Fruit fly (Drosophila melanogaster) whole organism, embryonic: ENCODE data around the gene CG34267.

Experiments used
- Atf-2 ChIP-seq: fragments of 200-800 bp; sonication (Bioruptor generic); optimal IDR thresholded peaks from 2 replicates; lab custom pipeline; 2016; ENCODE audit warnings: missing biosample characterization, missing genetic modification characterization
- CG10431 ChIP-seq: fragments of 200-800 bp; sonication (Bioruptor generic); optimal IDR thresholded peaks from 3 replicates; lab custom pipeline; 2018; ENCODE audit warnings: missing biosample characterization, mild to moderate bottlenecking, missing genetic modification characterization
- CG10654 ChIP-seq: fragments of 200-800 bp; sonication (Bioruptor generic); optimal IDR thresholded peaks from 2 replicates; lab custom pipeline; 2016; ENCODE audit warnings: missing biosample characterization, missing genetic modification characterization
- CG12071 ChIP-seq: fragments of 200-800 bp; sonication (Bioruptor generic); optimal IDR thresholded peaks from 3 replicates; lab custom pipeline; 2018; ENCODE audit warnings: missing biosample characterization, mild to moderate bottlenecking, missing genetic modification characterization
- CG13894 ChIP-seq: fragments of 200-800 bp; sonication (Bioruptor generic); optimal IDR thresholded peaks from 3 replicates; lab custom pipeline; 2018; ENCODE audit warnings: missing biosample characterization, mild to moderate bottlenecking, missing genetic modification characterization, moderate library complexity
- CG14050 ChIP-seq: fragments of 200-800 bp; sonication (Bioruptor generic); IDR thresholded peaks from 3 replicates; pipeline ENCODE4 v1.3.6; 2022; ENCODE audit warnings: missing biosample characterization, missing genetic modification characterization
- CG18262 ChIP-seq: fragments of 200-800 bp; optimal IDR thresholded peaks from 3 replicates; lab custom pipeline; 2019; ENCODE audit warnings: missing biosample characterization, mild to moderate bottlenecking, missing genetic modification characterization, moderate library complexity
- CG30403 ChIP-seq: fragments of 200-800 bp; sonication (Bioruptor generic); optimal IDR thresholded peaks from 3 replicates; lab custom pipeline; 2016; ENCODE audit warnings: missing biosample characterization, missing genetic modification characterization
- CG9437 ChIP-seq: fragments of 200-800 bp; sonication (Bioruptor generic); optimal IDR thresholded peaks from 2 replicates; lab custom pipeline; 2018; ENCODE audit warnings: missing biosample characterization, mild to moderate bottlenecking, missing genetic modification characterization
- CG9817 ChIP-seq: fragments of 200-800 bp; sonication (Bioruptor generic); optimal IDR thresholded peaks from 2 replicates; lab custom pipeline; 2018; ENCODE audit warnings: missing biosample characterization, mild to moderate bottlenecking, missing genetic modification characterization, moderate library complexity
- CHES-1-like ChIP-seq: fragments of 200-800 bp; sonication (Bioruptor generic); optimal IDR thresholded peaks from 2 replicates; lab custom pipeline; 2016; ENCODE audit warnings: missing biosample characterization, missing genetic modification characterization
- GATAe ChIP-seq: fragments of 200-800 bp; sonication (Bioruptor generic); conservative IDR thresholded peaks from 2 replicates; pipeline ENCODE4 v1.3.6; 2022; ENCODE audit warnings: missing biosample characterization, missing genetic modification characterization
- Hand ChIP-seq: fragments of 200-800 bp; sonication (Bioruptor generic); optimal IDR thresholded peaks from 2 replicates; lab custom pipeline; 2017; ENCODE audit warnings: mild to moderate bottlenecking, missing biosample characterization, missing genetic modification reagents, missing genetic modification characterization
- Nf-YC ChIP-seq: fragments of 200-800 bp; optimal IDR thresholded peaks from 3 replicates; lab custom pipeline; 2019; ENCODE audit warnings: missing biosample characterization, mild to moderate bottlenecking, missing genetic modification characterization, moderate library complexity
- Pdp1 ChIP-seq, 2 experiments: fragments of 200-800 bp; sonication (Bioruptor generic); optimal IDR thresholded peaks; 3 replicates each; lab custom pipeline; 2016; ENCODE audit warnings: missing biosample characterization in 2 of 2, missing genetic modification characterization in 2 of 2, mild to moderate bottlenecking in 1 of 2, moderate library complexity in 1 of 2
- Ssrp ChIP-seq: fragments of 200-800 bp; sonication (Bioruptor generic); optimal IDR thresholded peaks from 2 replicates; lab custom pipeline; 2018; ENCODE audit warnings: missing biosample characterization, mild to moderate bottlenecking, missing genetic modification characterization, moderate library complexity
- ab ChIP-seq: fragments of 200-800 bp; sonication (Bioruptor generic); optimal IDR thresholded peaks from 2 replicates; lab custom pipeline; 2016; ENCODE audit warnings: missing biosample characterization, missing genetic modification characterization
- abd-A ChIP-seq: fragments of 200-800 bp; sonication (Bioruptor generic); optimal IDR thresholded peaks from 3 replicates; lab custom pipeline; 2019; ENCODE audit warnings: missing biosample characterization, mild to moderate bottlenecking, missing genetic modification characterization, moderate library complexity
- al ChIP-seq: fragments of 200-800 bp; sonication (Bioruptor generic); IDR thresholded peaks from 2 replicates; pipeline ENCODE4 v1.3.6; 2022; ENCODE audit warnings: missing biosample characterization, missing genetic modification characterization
- ase ChIP-seq: fragments of 200-800 bp; sonication (Bioruptor generic); IDR thresholded peaks from 3 replicates; pipeline ENCODE4 v1.3.6; 2022; ENCODE audit warnings: missing biosample characterization, missing genetic modification characterization
- br ChIP-seq: fragments of >200 bp; optimal IDR thresholded peaks from 2 replicates; lab custom pipeline; 2017
- chinmo ChIP-seq: fragments of 200-800 bp; sonication (Bioruptor generic); IDR thresholded peaks from 4 replicates; pipeline ENCODE4 v1.3.6; 2022; ENCODE audit warnings: missing biosample characterization, missing genetic modification characterization; ENCODE audit not compliant: partially characterized antibody
- exex ChIP-seq: fragments of 200-800 bp; sonication (Bioruptor generic); optimal IDR thresholded peaks from 4 replicates; lab custom pipeline; 2018; ENCODE audit warnings: missing biosample characterization, mild to moderate bottlenecking, missing genetic modification characterization, moderate library complexity
- grn ChIP-seq: fragments of 200-800 bp; sonication (Bioruptor generic); optimal IDR thresholded peaks from 3 replicates; lab custom pipeline; 2017; ENCODE audit warnings: missing biosample characterization, missing genetic modification characterization
- hbn ChIP-seq: fragments of 200-800 bp; sonication (Bioruptor generic); IDR thresholded peaks from 2 replicates; pipeline ENCODE4 v1.3.6; 2022; ENCODE audit warnings: missing biosample characterization, missing genetic modification characterization; ENCODE audit not compliant: partially characterized antibody
- kah ChIP-seq: fragments of 200-800 bp; sonication (Bioruptor generic); optimal IDR thresholded peaks from 2 replicates; lab custom pipeline; 2018; ENCODE audit warnings: missing biosample characterization, mild to moderate bottlenecking, missing genetic modification characterization
- kni ChIP-seq: fragments of 200-800 bp; sonication (Bioruptor generic); optimal IDR thresholded peaks from 3 replicates; lab custom pipeline; 2017; ENCODE audit warnings: mild to moderate bottlenecking, missing biosample characterization, missing genetic modification reagents, missing genetic modification characterization
- otp ChIP-seq: fragments of 200-800 bp; sonication (Bioruptor generic); IDR thresholded peaks from 3 replicates; pipeline ENCODE4, ENCODE4 v1.3.6; 2022; ENCODE audit warnings: missing biosample characterization, missing genetic modification characterization
- pb ChIP-seq: fragments of 200-800 bp; sonication (Bioruptor generic); optimal IDR thresholded peaks from 3 replicates; lab custom pipeline; 2016; ENCODE audit warnings: missing biosample characterization, missing genetic modification characterization
- sd ChIP-seq: fragments of 200-800 bp; sonication (Bioruptor generic); optimal IDR thresholded peaks from 3 replicates; lab custom pipeline; 2018; ENCODE audit warnings: missing biosample characterization, mild to moderate bottlenecking, missing genetic modification characterization, moderate library complexity
- sqz ChIP-seq: fragments of 200-800 bp; sonication (Bioruptor generic); optimal IDR thresholded peaks from 3 replicates; lab custom pipeline; 2018; ENCODE audit warnings: missing biosample characterization, mild to moderate bottlenecking, missing genetic modification characterization
- tin ChIP-seq: fragments of 200-800 bp; sonication (Bioruptor generic); optimal IDR thresholded peaks from 3 replicates; lab custom pipeline; 2016; ENCODE audit warnings: missing biosample characterization, missing genetic modification characterization
- tll ChIP-seq, 2 experiments: fragments of 200-800 bp in 1 of 2; fragments of >200 bp in 1 of 2; sonication (Bioruptor generic) in 1 of 2; optimal IDR thresholded peaks; 2 replicates each; lab custom pipeline; 2017 to 2019; ENCODE audit warnings: missing biosample characterization in 2 of 2, missing genetic modification characterization in 2 of 2, mild to moderate bottlenecking in 1 of 2, moderate library complexity in 1 of 2
- unpg ChIP-seq: fragments of 200-800 bp; sonication (Bioruptor generic); optimal IDR thresholded peaks from 3 replicates; lab custom pipeline; 2018; ENCODE audit warnings: missing biosample characterization, mild to moderate bottlenecking, missing genetic modification characterization, moderate library complexity
- usp ChIP-seq: fragments of >200 bp; optimal IDR thresholded peaks from 2 replicates; lab custom pipeline; 2017; ENCODE audit warnings: missing biosample characterization, missing genetic modification characterization
- vfl ChIP-seq: fragments of 200-800 bp; sonication (Bioruptor generic); optimal IDR thresholded peaks from 2 replicates; lab custom pipeline; 2016; ENCODE audit warnings: missing biosample characterization, missing genetic modification characterization
- vvl ChIP-seq: fragments of 200-800 bp; sonication (Bioruptor generic); IDR thresholded peaks from 2 replicates; pipeline ENCODE4 v1.3.6; 2022; ENCODE audit warnings: missing biosample characterization, missing genetic modification characterization

Gene CG34267

DNA sequence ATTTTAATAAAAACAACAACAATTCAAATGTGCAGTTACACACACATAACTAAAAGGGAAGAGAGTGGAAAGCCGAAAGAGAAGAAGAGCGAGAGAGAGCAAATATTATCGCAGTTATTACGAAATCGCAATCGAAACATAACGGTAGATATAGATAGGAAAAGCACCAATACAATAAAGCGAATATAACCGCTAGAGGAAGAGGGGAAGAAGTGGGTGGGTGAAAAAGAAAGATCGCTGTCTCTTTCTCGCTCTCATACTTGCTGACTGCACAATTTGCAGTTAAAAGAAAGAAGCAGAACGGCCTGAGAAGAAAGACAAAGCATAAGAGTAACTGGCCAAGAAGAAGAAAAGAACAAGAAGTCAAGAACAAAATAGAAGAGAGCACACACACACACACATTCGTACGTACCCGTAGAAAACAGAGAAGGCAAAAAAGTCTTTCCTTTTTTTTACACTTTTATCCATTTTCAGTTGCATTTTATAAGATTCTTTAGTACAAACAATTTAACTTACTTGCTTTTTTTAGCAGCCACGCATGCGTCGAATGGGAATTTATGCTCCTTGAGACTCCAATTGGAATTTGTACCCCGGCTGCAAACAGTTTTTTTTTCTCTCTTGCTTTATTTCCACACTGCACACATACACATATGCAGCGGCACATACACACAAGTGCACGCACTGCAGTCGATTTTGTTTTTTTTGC is 39.3 kb upstream of the CG34267 start (continued):
- TF ChIP-seq CG12071 (GFP tag; lab: Kevin White, UChicago), result no peak
- TF ChIP-seq sqz (GFP tag; lab: Kevin White, UChicago), result peak; percentile 25
- peak in 1 of 2 experiments; percentile 42 for TF ChIP-seq tll (GFP tag; optimal IDR thresholded peaks at IDR 0.05; lab: Kevin White, UChicago)
- TF ChIP-seq abd-A, result no peak
- TF ChIP-seq vfl (GFP tag; lab: Kevin White, UChicago), result no peak
- no peak for TF ChIP-seq CG9437 (GFP tag; lab: Kevin White, UChicago)
- TF ChIP-seq Pdp1 (GFP tag; optimal IDR thresholded peaks at IDR 0.05; lab: Kevin White, UChicago), result peak in 1 of 2 experiments; percentile 24
- no peak for TF ChIP-seq Hand (GFP tag; lab: Kevin White, UChicago)
- TF ChIP-seq CG18262 (tag; lab: Kevin White, UChicago), result no peak
- peak; percentile 6 for TF ChIP-seq exex (tag; lab: Kevin White, UChicago)
- TF ChIP-seq ab, result no peak
- TF ChIP-seq br (lab: Kevin White, UChicago), result no peak
- no peak for TF ChIP-seq pb (GFP tag; lab: Kevin White, UChicago)
- no peak for TF ChIP-seq Atf-2 (GFP tag; lab: Kevin White, UChicago)
- peak; percentile 32 for TF ChIP-seq Nf-YC (tag; lab: Kevin White, UChicago)
- TF ChIP-seq otp (GFP tag; lab: Robert Waterston, UW), result no peak
- TF ChIP-seq tin (GFP tag; lab: Kevin White, UChicago), result no peak
- TF ChIP-seq, all 482 proteins: peak for 21

DNA sequence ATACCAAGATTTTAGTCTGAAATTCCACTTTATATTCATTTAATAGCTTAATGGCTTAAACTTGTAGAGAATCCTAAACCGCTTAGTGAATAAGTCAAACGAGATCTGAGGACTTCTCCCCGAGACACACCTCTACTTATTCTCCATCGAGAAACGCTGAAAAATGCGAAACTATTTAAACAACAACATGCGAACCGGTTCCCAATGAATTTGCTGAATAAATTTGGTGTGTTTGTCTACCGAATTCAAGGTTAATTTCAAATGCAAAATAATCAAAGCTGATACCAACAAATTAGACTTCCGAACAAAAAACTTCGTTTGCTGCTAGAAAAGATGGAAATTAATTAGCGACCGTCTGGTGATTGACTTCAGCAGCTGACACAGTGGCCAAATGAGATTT is 35.9 kb upstream of the CG34267 start:
- TF ChIP-seq vvl (GFP tag; lab: Robert Waterston, UW) (peak; percentile 37; the same call in 1 of the 2 replicates), sd (tag; lab: Kevin White, UChicago) (peak; percentile 64), kah (GFP tag; lab: Kevin White, UChicago) (no peak), usp (GFP tag; lab: Kevin White, UChicago) (no peak), CG14050 (GFP tag; lab: Robert Waterston, UW) (no peak), hbn (no peak), GATAe (GFP tag; lab: Robert Waterston, UW) (no peak), CG9817 (no peak), Hand (GFP tag; lab: Kevin White, UChicago) (no peak), kni (GFP tag; lab: Kevin White, UChicago) (no peak), ase (GFP tag; lab: Robert Waterston, UW) (no peak), chinmo (GFP tag; lab: Robert Waterston, UW) (0 out of 4 replicates have a peak, but pooled peaks have one; percentile 75), abd-A (peak; percentile 65), CG13894 (tag; lab: Kevin White, UChicago) (peak; percentile 87), unpg (GFP tag; lab: Kevin White, UChicago) (no peak), CG10431 (no peak), CG10654 (no peak), CG30403 (GFP tag; lab: Kevin White, UChicago) (no peak), Ssrp (tag; lab: Kevin White, UChicago) (no peak), grn (GFP tag; lab: Kevin White, UChicago) (no peak), al (GFP tag; lab: Robert Waterston, UW) (no peak), CHES-1-like (GFP tag; lab: Kevin White, UChicago) (no peak)
